Fruit fly (Drosophila melanogaster) Kc167 (cell line): ENCODE measurements around the gene BtbVII.

Source experiments
- h ChIP-seq: fragments of >200 bp; optimal IDR thresholded peaks from 3 replicates; lab custom pipeline; 2018; ENCODE audit warnings: missing external identifiers
- psq ChIP-seq: fragments of >200 bp; optimal IDR thresholded peaks from 2 replicates; lab custom pipeline; 2017; ENCODE audit warnings: missing external identifiers

- TF ChIP-seq h (lab: Kevin White, UChicago) (no peak), psq (lab: Kevin White, UChicago) (no peak)
These were observed 24.0 kb downstream of the BtbVII start, which contains the start of gene CG14963 for dm6 chr3L:3172445-3172844.
